Worm (Caenorhabditis elegans) whole organism, L3 larva: Measurements from ENCODE around the gene fbxa-116.

ENCODE experiments used
- R02D3.7 ChIP-seq: fragments of 150-350 bp; optimal IDR thresholded peaks from 2 replicates; lab custom pipeline; 2014; ENCODE audit warnings: missing biosample characterization, missing genetic modification characterization
- ZK546.5 ChIP-seq: sonication (generic microtip); optimal IDR thresholded peaks from 2 replicates; lab custom pipeline; 2017; ENCODE audit warnings: missing biosample characterization, missing genetic modification characterization
- aly-2 ChIP-seq: fragments of 150-350 bp; optimal IDR thresholded peaks from 2 replicates; lab custom pipeline; 2014; ENCODE audit warnings: missing biosample characterization, missing genetic modification characterization
- ama-1 ChIP-seq: fragments of 150-350 bp; optimal IDR thresholded peaks from 2 replicates; lab custom pipeline; 2018
- ceh-16 ChIP-seq: sonication (generic microtip); optimal IDR thresholded peaks from 2 replicates; lab custom pipeline; 2017; ENCODE audit warnings: missing biosample characterization, missing genetic modification characterization
- ceh-28 ChIP-seq: fragments of 150-350 bp; optimal IDR thresholded peaks from 2 replicates; lab custom pipeline; 2014; ENCODE audit warnings: missing biosample characterization, missing genetic modification reagents, missing genetic modification characterization
- ceh-82 ChIP-seq: fragments of 150-350 bp; optimal IDR thresholded peaks from 2 replicates; lab custom pipeline; 2014; ENCODE audit warnings: missing biosample characterization, missing genetic modification characterization
- ceh-9 ChIP-seq: sonication (generic microtip); optimal IDR thresholded peaks from 2 replicates; lab custom pipeline; 2018; ENCODE audit warnings: missing biosample characterization, missing genetic modification characterization
- daf-12 ChIP-seq: fragments of 150-350 bp; optimal IDR thresholded peaks from 2 replicates; lab custom pipeline; 2014; ENCODE audit warnings: missing biosample characterization, missing genetic modification reagents, missing genetic modification characterization
- egl-27 ChIP-seq: sonication (generic microtip); optimal IDR thresholded peaks from 4 replicates; lab custom pipeline; 2017; ENCODE audit warnings: missing biosample characterization, missing genetic modification reagents, missing genetic modification characterization
- egl-5 ChIP-seq: fragments of 150-350 bp; optimal IDR thresholded peaks from 2 replicates; lab custom pipeline; 2017; ENCODE audit warnings: missing biosample characterization, missing genetic modification reagents, missing genetic modification characterization, inconsistent platforms
- elt-1 ChIP-seq: fragments of 150-350 bp; optimal IDR thresholded peaks from 2 replicates; lab custom pipeline; 2014; ENCODE audit warnings: missing biosample characterization, missing genetic modification characterization
- elt-2 ChIP-seq: sonication (generic microtip); optimal IDR thresholded peaks from 2 replicates; lab custom pipeline; 2016; ENCODE audit warnings: missing genetic modification reagents, mild to moderate bottlenecking, missing genetic modification characterization, missing compliant biosample characterization
- elt-3 ChIP-seq, 3 experiments: fragments of 150-350 bp in 1 of 3; sonication (generic microtip) in 2 of 3; optimal IDR thresholded peaks; 2 replicates in 2 of 3; 4 replicates in 1 of 3; lab custom pipeline; 2014 to 2017; ENCODE audit warnings: missing biosample characterization in 3 of 3, missing genetic modification characterization in 3 of 3
- eor-1 ChIP-seq, 2 experiments: fragments of 150-350 bp; optimal IDR thresholded peaks; 2 replicates each; lab custom pipeline; 2014 to 2018; ENCODE audit warnings: missing biosample characterization in 2 of 2, missing genetic modification characterization in 2 of 2
- fkh-10 ChIP-seq: sonication (generic microtip); optimal IDR thresholded peaks from 2 replicates; lab custom pipeline; 2017; ENCODE audit warnings: missing biosample characterization, missing genetic modification reagents, missing genetic modification characterization
- fkh-2 ChIP-seq: fragments of 150-350 bp; optimal IDR thresholded peaks from 2 replicates; lab custom pipeline; 2014; ENCODE audit warnings: missing biosample characterization, missing genetic modification reagents, missing genetic modification characterization
- fos-1 ChIP-seq: fragments of 150-350 bp; optimal IDR thresholded peaks from 2 replicates; lab custom pipeline; 2014; ENCODE audit warnings: missing biosample characterization, missing genetic modification characterization
- hmg-11 ChIP-seq: sonication (generic microtip); optimal IDR thresholded peaks from 2 replicates; lab custom pipeline; 2016; ENCODE audit warnings: missing genetic modification characterization, missing compliant biosample characterization
- jun-1 ChIP-seq: fragments of 150-350 bp; optimal IDR thresholded peaks from 2 replicates; lab custom pipeline; 2014; ENCODE audit warnings: missing biosample characterization, missing genetic modification reagents, missing genetic modification characterization
- lin-15B ChIP-seq: fragments of 150-350 bp; optimal IDR thresholded peaks from 2 replicates; lab custom pipeline; 2014; ENCODE audit warnings: missing biosample characterization, missing genetic modification characterization
- lin-39 ChIP-seq: fragments of 150-350 bp; optimal IDR thresholded peaks from 2 replicates; lab custom pipeline; 2018; ENCODE audit warnings: missing biosample characterization, missing genetic modification reagents, missing genetic modification characterization
- lsy-12 ChIP-seq: sonication (generic microtip); optimal IDR thresholded peaks from 2 replicates; lab custom pipeline; 2016; ENCODE audit warnings: mild to moderate bottlenecking, missing genetic modification characterization, missing compliant biosample characterization
- mdl-1 ChIP-seq: fragments of 150-350 bp; optimal IDR thresholded peaks from 2 replicates; lab custom pipeline; 2014; ENCODE audit warnings: missing biosample characterization, missing genetic modification characterization
- mml-1 ChIP-seq: fragments of 150-350 bp; sonication (generic microtip); optimal IDR thresholded peaks from 3 replicates; lab custom pipeline; 2014; ENCODE audit warnings: missing biosample characterization, missing genetic modification characterization
- nfya-1 ChIP-seq: sonication (generic microtip); optimal IDR thresholded peaks from 2 replicates; lab custom pipeline; 2017; ENCODE audit warnings: missing genetic modification characterization, mild to moderate bottlenecking, missing compliant biosample characterization, antibody characterized with exemption, moderate library complexity; ENCODE audit not compliant: insufficient read depth
- nhr-11 ChIP-seq: fragments of 150-350 bp; optimal IDR thresholded peaks from 2 replicates; lab custom pipeline; 2014; ENCODE audit warnings: missing biosample characterization, missing genetic modification characterization
- nhr-12 ChIP-seq: fragments of 150-350 bp; optimal IDR thresholded peaks from 2 replicates; lab custom pipeline; 2014; ENCODE audit warnings: missing biosample characterization, missing genetic modification characterization
- nhr-23 ChIP-seq: fragments of 150-350 bp; optimal IDR thresholded peaks from 2 replicates; lab custom pipeline; 2014; ENCODE audit warnings: missing biosample characterization, missing genetic modification reagents, missing genetic modification characterization
- nhr-237 ChIP-seq: fragments of 150-350 bp; optimal IDR thresholded peaks from 2 replicates; lab custom pipeline; 2014; ENCODE audit warnings: missing biosample characterization, missing genetic modification characterization
- nhr-25 ChIP-seq: sonication (generic microtip); optimal IDR thresholded peaks from 2 replicates; lab custom pipeline; 2017; ENCODE audit warnings: missing biosample characterization, missing genetic modification characterization
- nhr-28 ChIP-seq: fragments of 150-350 bp; optimal IDR thresholded peaks from 2 replicates; lab custom pipeline; 2014; ENCODE audit warnings: missing biosample characterization, missing genetic modification characterization
- nhr-43 ChIP-seq: sonication (generic microtip); optimal IDR thresholded peaks from 2 replicates; lab custom pipeline; 2016; ENCODE audit warnings: mild to moderate bottlenecking, missing genetic modification characterization, missing compliant biosample characterization; ENCODE audit not compliant: poor library complexity, severe bottlenecking
- nhr-67 ChIP-seq: fragments of 150-350 bp; optimal IDR thresholded peaks from 2 replicates; lab custom pipeline; 2014; ENCODE audit warnings: missing biosample characterization, missing genetic modification characterization
- nhr-76 ChIP-seq: fragments of 150-350 bp; sonication (generic microtip); optimal IDR thresholded peaks from 5 replicates; lab custom pipeline; 2014; ENCODE audit warnings: missing biosample characterization, missing genetic modification characterization
- nhr-77 ChIP-seq: fragments of 150-350 bp; optimal IDR thresholded peaks from 2 replicates; lab custom pipeline; 2014; ENCODE audit warnings: missing biosample characterization, missing genetic modification characterization
- pha-4 ChIP-seq: fragments of 150-350 bp; optimal IDR thresholded peaks from 2 replicates; lab custom pipeline; 2014; ENCODE audit warnings: missing biosample characterization, missing genetic modification reagents, missing genetic modification characterization
- pqm-1 ChIP-seq: fragments of 150-350 bp; optimal IDR thresholded peaks from 2 replicates; lab custom pipeline; 2017; ENCODE audit warnings: missing biosample characterization, missing genetic modification characterization, inconsistent platforms
- sea-2 ChIP-seq: fragments of 150-350 bp; sonication (generic microtip); optimal IDR thresholded peaks from 4 replicates; lab custom pipeline; 2014; ENCODE audit warnings: missing biosample characterization, missing genetic modification reagents, missing genetic modification characterization
- skn-1 ChIP-seq: fragments of 150-350 bp; optimal IDR thresholded peaks from 2 replicates; lab custom pipeline; 2014; ENCODE audit warnings: missing biosample characterization, missing genetic modification characterization
- snpc-4 ChIP-seq: fragments of 150-350 bp; optimal IDR thresholded peaks from 2 replicates; lab custom pipeline; 2014; ENCODE audit warnings: missing biosample characterization, missing genetic modification characterization
- tbx-2 ChIP-seq: sonication (generic microtip); optimal IDR thresholded peaks from 2 replicates; lab custom pipeline; 2016; ENCODE audit warnings: mild to moderate bottlenecking, missing genetic modification characterization, missing compliant biosample characterization
- unc-39 ChIP-seq: sonication (generic microtip); optimal IDR thresholded peaks from 4 replicates; lab custom pipeline; 2017; ENCODE audit warnings: missing biosample characterization, missing genetic modification characterization
- unc-62 ChIP-seq: fragments of 150-350 bp; sonication (generic microtip); optimal IDR thresholded peaks from 4 replicates; lab custom pipeline; 2014; ENCODE audit warnings: missing biosample characterization, missing genetic modification reagents, missing genetic modification characterization
- zag-1 ChIP-seq: fragments of 150-350 bp; optimal IDR thresholded peaks from 2 replicates; lab custom pipeline; 2014; ENCODE audit warnings: missing biosample characterization, missing genetic modification characterization
- ztf-11 ChIP-seq: fragments of 150-350 bp; optimal IDR thresholded peaks from 2 replicates; lab custom pipeline; 2014; ENCODE audit warnings: missing biosample characterization, missing genetic modification characterization
- ztf-4 ChIP-seq: fragments of 150-350 bp; optimal IDR thresholded peaks from 2 replicates; lab custom pipeline; 2014; ENCODE audit warnings: missing biosample characterization, missing genetic modification characterization

The fbxa-116 gene

DNA sequence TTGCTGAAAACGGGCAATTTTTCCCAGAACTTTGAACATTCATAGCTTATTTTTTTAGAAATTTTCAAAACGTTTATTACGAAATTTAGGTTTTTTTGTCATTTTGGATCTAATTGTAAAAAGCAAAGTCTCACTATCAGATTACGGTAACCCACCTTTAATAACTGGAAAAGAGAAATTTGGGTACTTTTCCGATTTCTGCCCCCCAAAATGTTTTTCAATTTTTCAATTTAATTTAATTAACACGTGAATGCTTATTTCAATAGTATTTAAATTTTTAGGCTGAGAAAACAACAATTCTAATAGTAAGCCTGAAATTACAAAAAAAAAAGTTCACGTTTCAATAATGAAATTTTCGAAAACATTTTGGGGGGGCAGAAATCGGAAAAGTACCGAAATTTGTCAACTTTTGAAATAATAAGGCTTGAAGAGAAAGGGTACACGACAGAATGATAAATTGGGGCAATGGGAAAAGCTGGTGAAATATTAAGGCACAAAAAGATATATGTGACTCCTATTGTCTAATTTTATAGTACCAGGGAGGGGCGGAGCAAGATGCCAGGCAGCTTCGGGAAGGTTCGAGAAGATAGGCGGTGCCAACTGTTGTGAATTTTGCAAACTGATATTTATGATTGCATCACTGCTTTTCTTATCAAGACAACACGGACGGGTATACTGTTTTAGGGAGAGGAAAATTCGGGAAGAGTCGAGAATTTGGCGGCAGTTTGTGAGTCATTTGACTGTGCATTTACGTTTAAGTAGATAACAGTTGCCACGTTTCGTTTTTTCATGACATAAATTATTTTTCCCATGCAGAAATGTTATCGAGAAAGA, 24.4 kb downstream of the fbxa-116 start, which contains the start of gene F19B2.5:
F19B2.5 (minus strand) TSS at position 107 of the 834 bp plus-strand sequence.
- no peak for TF ChIP-seq fkh-10
- TF ChIP-seq aly-2 (tag; lab: Kevin White, UChicago) = no peak
- no peak for TF ChIP-seq nhr-25 (tag; lab: Kevin White, UChicago)
- no peak for TF ChIP-seq daf-12 (tag; lab: Kevin White, UChicago)
- TF ChIP-seq ceh-28 (tag; lab: Kevin White, UChicago) = no peak
- no peak for TF ChIP-seq ztf-4 (tag; lab: Kevin White, UChicago)
- no peak for TF ChIP-seq nhr-11 (tag; lab: Kevin White, UChicago)
- no peak for TF ChIP-seq skn-1 (tag; lab: Kevin White, UChicago)
- TF ChIP-seq sea-2 (GFP tag; lab: Kevin White, UChicago) = no peak
- TF ChIP-seq nfya-1 (tag; lab: Kevin White, UChicago) = peak; percentile 13
- TF ChIP-seq zag-1 (tag; lab: Kevin White, UChicago) = no peak
- TF ChIP-seq eor-1 (tag; optimal IDR thresholded peaks at IDR 0.05; lab: Kevin White, UChicago) = no peak
- TF ChIP-seq elt-1 (tag; lab: Kevin White, UChicago) = no peak
- TF ChIP-seq tbx-2 (tag; lab: Kevin White, UChicago) = no peak
- peak; percentile 77 for TF ChIP-seq lsy-12
- no peak for TF ChIP-seq egl-27
- no peak for TF ChIP-seq ZK546.5
- no peak for TF ChIP-seq R02D3.7 (tag; lab: Kevin White, UChicago)
- TF ChIP-seq lin-15B (tag; lab: Kevin White, UChicago) = no peak
- TF ChIP-seq nhr-237 (tag; lab: Kevin White, UChicago) = no peak
- no peak for TF ChIP-seq mml-1 (tag; lab: Kevin White, UChicago)
- no peak for TF ChIP-seq fkh-2 (tag; lab: Kevin White, UChicago)
- no peak for TF ChIP-seq nhr-76 (tag; lab: Kevin White, UChicago)
- TF ChIP-seq ceh-16 (tag; lab: Kevin White, UChicago) = no peak
- TF ChIP-seq ceh-9 = no peak
- TF ChIP-seq nhr-28 (tag; lab: Kevin White, UChicago) = no peak
- TF ChIP-seq pha-4 (tag; lab: Kevin White, UChicago) = peak; percentile 43
- TF ChIP-seq nhr-23 = no peak
- no peak for TF ChIP-seq unc-62
- TF ChIP-seq ceh-82 = no peak
- TF ChIP-seq nhr-12 (tag; lab: Kevin White, UChicago) = no peak
- TF ChIP-seq elt-3 (tag; optimal IDR thresholded peaks at IDR 0.05; lab: Kevin White, UChicago) = no peak
- TF ChIP-seq egl-5 = no peak
- peak; percentile 89 for TF ChIP-seq ama-1 (lab: Kevin White, UChicago)
- TF ChIP-seq snpc-4 = no peak
- TF ChIP-seq nhr-77 (tag; lab: Kevin White, UChicago) = no peak
- TF ChIP-seq unc-39 = no peak
- peak; percentile 99 for TF ChIP-seq elt-2 (tag; lab: Kevin White, UChicago)
- no peak for TF ChIP-seq nhr-43 (tag; lab: Kevin White, UChicago)
- no peak for TF ChIP-seq lin-39 (tag; lab: Kevin White, UChicago)
- peak; percentile 8 for TF ChIP-seq fos-1 (tag; lab: Kevin White, UChicago)
- TF ChIP-seq ztf-11 (tag; lab: Kevin White, UChicago) = no peak
- no peak for TF ChIP-seq mdl-1 (tag; lab: Kevin White, UChicago)
- TF ChIP-seq nhr-67 (tag; lab: Kevin White, UChicago) = no peak
- TF ChIP-seq pqm-1 (tag; lab: Kevin White, UChicago) = peak; percentile 73
- TF ChIP-seq jun-1 = peak; percentile 74
- TF ChIP-seq hmg-11 (tag; lab: Kevin White, UChicago) = no peak
